Fruit fly (Drosophila melanogaster) whole organism, prepupa: Measurements from ENCODE around the gene CG44005.

Source experiments
- Blimp-1 ChIP-seq: fragments of 200-800 bp; sonication (Bioruptor generic); optimal IDR thresholded peaks from 3 replicates; lab custom pipeline; 2017; ENCODE audit warnings: missing biosample characterization, missing genetic modification characterization, mild to moderate bottlenecking, moderate library complexity, missing genetic modification reagents
- CG10669 ChIP-seq: fragments of 200-800 bp; sonication (Bioruptor generic); optimal IDR thresholded peaks from 3 replicates; lab custom pipeline; 2018; ENCODE audit warnings: missing biosample characterization, mild to moderate bottlenecking, missing genetic modification characterization, moderate library complexity
- CG11902 ChIP-seq: fragments of 200-800 bp; sonication (Bioruptor generic); optimal IDR thresholded peaks from 3 replicates; lab custom pipeline; 2016; ENCODE audit warnings: missing biosample characterization, missing genetic modification characterization
- CG15336 ChIP-seq: fragments of 200-800 bp; sonication (Bioruptor generic); IDR thresholded peaks from 2 replicates; pipeline ENCODE4 v1.3.6; 2022; ENCODE audit warnings: missing biosample characterization, missing genetic modification characterization
- CG16779 ChIP-seq: fragments of 200-800 bp; sonication (Bioruptor generic); optimal IDR thresholded peaks from 3 replicates; lab custom pipeline; 2017; ENCODE audit warnings: missing biosample characterization, mild to moderate bottlenecking, missing genetic modification characterization
- CG3032 ChIP-seq: fragments of 200-800 bp; optimal IDR thresholded peaks from 2 replicates; lab custom pipeline; 2019; ENCODE audit warnings: missing biosample characterization, mild to moderate bottlenecking, missing genetic modification characterization, moderate library complexity
- CG34406 ChIP-seq: fragments of 200-800 bp; sonication (Bioruptor generic); optimal IDR thresholded peaks from 3 replicates; lab custom pipeline; 2016; ENCODE audit warnings: missing biosample characterization, missing genetic modification characterization
- CG3919 ChIP-seq: fragments of 200-800 bp; sonication (Bioruptor generic); optimal IDR thresholded peaks from 3 replicates; lab custom pipeline; 2016; ENCODE audit warnings: missing biosample characterization, missing genetic modification characterization
- CG4318 ChIP-seq: fragments of 200-800 bp; sonication (Bioruptor generic); optimal IDR thresholded peaks from 3 replicates; lab custom pipeline; 2017; ENCODE audit warnings: missing biosample characterization, mild to moderate bottlenecking, missing genetic modification characterization
- CG6163 ChIP-seq: fragments of 200-800 bp; sonication (Bioruptor generic); IDR thresholded peaks from 3 replicates; pipeline ENCODE4 v1.3.6; 2022; ENCODE audit warnings: missing biosample characterization, missing genetic modification characterization
- CG6792 ChIP-seq: fragments of 200-800 bp; sonication (Bioruptor generic); optimal IDR thresholded peaks from 3 replicates; lab custom pipeline; 2016; ENCODE audit warnings: missing biosample characterization, missing genetic modification characterization
- CG6808 ChIP-seq: fragments of 200-800 bp; sonication (Bioruptor generic); optimal IDR thresholded peaks from 3 replicates; lab custom pipeline; 2017; ENCODE audit warnings: missing biosample characterization, missing genetic modification characterization, mild to moderate bottlenecking, moderate library complexity, missing genetic modification reagents
- CG6854 ChIP-seq: fragments of 200-800 bp; sonication (Bioruptor generic); optimal IDR thresholded peaks from 2 replicates; lab custom pipeline; 2017; ENCODE audit warnings: missing biosample characterization, mild to moderate bottlenecking, missing genetic modification characterization
- Eip75B ChIP-seq: fragments of 200-800 bp; sonication (Bioruptor generic); optimal IDR thresholded peaks from 3 replicates; lab custom pipeline; 2016; ENCODE audit warnings: missing biosample characterization, missing genetic modification characterization
- Eip78C ChIP-seq: fragments of 200-800 bp; sonication (Bioruptor generic); peaks from one replicate; lab custom pipeline; 2016; ENCODE audit warnings: missing biosample characterization, missing genetic modification characterization
- Eip93F ChIP-seq: fragments of 200-800 bp; sonication (Bioruptor generic); optimal IDR thresholded peaks from 2 replicates; lab custom pipeline; 2016; ENCODE audit warnings: missing biosample characterization, mild to moderate bottlenecking, missing genetic modification characterization
- Ets96B ChIP-seq: fragments of 200-800 bp; optimal IDR thresholded peaks from 2 replicates; lab custom pipeline; 2019; ENCODE audit warnings: missing biosample characterization, mild to moderate bottlenecking, missing genetic modification characterization, moderate library complexity
- Gug ChIP-seq: fragments of 200-800 bp; sonication (Bioruptor generic); IDR thresholded peaks from 2 replicates; pipeline ENCODE4 v1.3.6; 2022; ENCODE audit warnings: missing biosample characterization, missing genetic modification characterization
- Hr38 ChIP-seq: sonication (Bioruptor generic); optimal IDR thresholded peaks from 2 replicates; lab custom pipeline; 2016; ENCODE audit warnings: missing biosample characterization, missing genetic modification characterization
- Hr39 ChIP-seq: fragments of 200-800 bp; sonication (Bioruptor generic); optimal IDR thresholded peaks from 2 replicates; lab custom pipeline; 2016; ENCODE audit warnings: missing biosample characterization, missing genetic modification characterization
- Hr4 ChIP-seq: fragments of 200-800 bp; sonication (Bioruptor generic); optimal IDR thresholded peaks from 3 replicates; lab custom pipeline; 2016; ENCODE audit warnings: missing biosample characterization, missing genetic modification characterization
- Lpt ChIP-seq: fragments of 200-800 bp; sonication (Bioruptor generic); optimal IDR thresholded peaks from 3 replicates; lab custom pipeline; 2016; ENCODE audit warnings: missing biosample characterization, missing genetic modification characterization
- Met ChIP-seq: fragments of 200-800 bp; sonication (Bioruptor generic); optimal IDR thresholded peaks from 3 replicates; lab custom pipeline; 2016; ENCODE audit warnings: missing biosample characterization, missing genetic modification characterization
- OdsH ChIP-seq: fragments of 200-800 bp; sonication (Bioruptor generic); optimal IDR thresholded peaks from 3 replicates; lab custom pipeline; 2016; ENCODE audit warnings: missing biosample characterization, missing genetic modification characterization
- Sox14 ChIP-seq: fragments of 200-800 bp; sonication (Bioruptor generic); optimal IDR thresholded peaks from 3 replicates; lab custom pipeline; 2016; ENCODE audit warnings: missing biosample characterization, missing genetic modification characterization
- Sox15 ChIP-seq: fragments of 200-800 bp; sonication (Bioruptor generic); optimal IDR thresholded peaks from 3 replicates; lab custom pipeline; 2016; ENCODE audit warnings: missing biosample characterization, missing genetic modification characterization
- achi ChIP-seq: fragments of 200-800 bp; sonication (Bioruptor generic); optimal IDR thresholded peaks from 3 replicates; lab custom pipeline; 2016; ENCODE audit warnings: missing biosample characterization, missing genetic modification characterization
- acj6 ChIP-seq: fragments of 200-800 bp; sonication (Bioruptor generic); optimal IDR thresholded peaks from 3 replicates; lab custom pipeline; 2016; ENCODE audit warnings: missing biosample characterization, missing genetic modification characterization
- cyc ChIP-seq: fragments of 200-800 bp; sonication (Bioruptor generic); optimal IDR thresholded peaks from 3 replicates; lab custom pipeline; 2016; ENCODE audit warnings: missing biosample characterization, missing genetic modification characterization
- dac ChIP-seq: fragments of 200-800 bp; sonication (Bioruptor generic); optimal IDR thresholded peaks from 2 replicates; lab custom pipeline; 2017; ENCODE audit warnings: missing biosample characterization, mild to moderate bottlenecking, missing genetic modification characterization
- dsx ChIP-seq: fragments of 200-800 bp; optimal IDR thresholded peaks from 3 replicates; lab custom pipeline; 2019; ENCODE audit warnings: missing biosample characterization, mild to moderate bottlenecking, missing genetic modification characterization, moderate library complexity; ENCODE audit not compliant: poor library complexity, severe bottlenecking
- eg ChIP-seq: fragments of 200-800 bp; sonication (Bioruptor generic); IDR thresholded peaks from 3 replicates; pipeline ENCODE4 v1.3.6; 2022; ENCODE audit warnings: missing biosample characterization, missing genetic modification characterization
- fkh ChIP-seq: fragments of 200-800 bp; sonication (Bioruptor generic); optimal IDR thresholded peaks from 3 replicates; lab custom pipeline; 2017; ENCODE audit warnings: missing biosample characterization, mild to moderate bottlenecking, missing genetic modification characterization, moderate library complexity
- net ChIP-seq: fragments of 200-800 bp; sonication (Bioruptor generic); optimal IDR thresholded peaks from 3 replicates; lab custom pipeline; 2016; ENCODE audit warnings: missing biosample characterization, missing genetic modification characterization
- salr ChIP-seq, 2 experiments: fragments of 200-800 bp; sonication (Bioruptor generic); optimal IDR thresholded peaks; 3 replicates each; lab custom pipeline; 2016 to 2018; ENCODE audit warnings: missing biosample characterization in 2 of 2, missing genetic modification characterization in 2 of 2, mild to moderate bottlenecking in 1 of 2
- svp ChIP-seq: fragments of 200-800 bp; sonication (Bioruptor generic); peaks from one replicate; lab custom pipeline; 2016; ENCODE audit warnings: missing biosample characterization, missing genetic modification characterization
- topi ChIP-seq: fragments of 200-800 bp; sonication (Bioruptor generic); optimal IDR thresholded peaks from 3 replicates; lab custom pipeline; 2016; ENCODE audit warnings: missing biosample characterization, missing genetic modification characterization
- vri ChIP-seq: fragments of 200-800 bp; sonication (Bioruptor generic); optimal IDR thresholded peaks from 3 replicates; lab custom pipeline; 2016; ENCODE audit warnings: missing biosample characterization, mild to moderate bottlenecking, missing genetic modification characterization

Gene CG44005

DNA sequence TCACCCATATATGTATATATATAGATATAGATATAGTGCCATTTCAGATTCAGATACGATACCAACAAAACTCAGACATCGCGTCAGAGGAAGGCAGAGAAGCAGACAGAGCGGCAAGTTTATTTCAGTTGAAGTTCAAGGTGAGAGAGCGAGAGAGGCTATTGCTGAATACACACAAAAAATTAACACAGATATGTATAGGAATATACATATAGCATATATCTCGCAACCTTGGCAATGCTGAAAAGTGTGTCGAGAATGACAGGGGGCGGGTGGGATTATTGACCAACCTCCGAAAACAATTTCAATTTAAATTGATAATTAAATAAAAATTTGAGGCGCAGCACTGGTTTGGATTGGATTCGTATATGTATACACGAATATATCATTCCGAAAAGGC lies 14.9 kb downstream of the CG44005 start:
- TF ChIP-seq vri (GFP tag; lab: Kevin White, UChicago) (peak; percentile 54), fkh (peak; percentile 27), CG6808 (GFP tag; lab: Kevin White, UChicago) (no peak), dac (GFP tag; lab: Kevin White, UChicago) (no peak), Lpt (GFP tag; lab: Kevin White, UChicago) (no peak), cyc (GFP tag; lab: Kevin White, UChicago) (no peak)
- TF ChIP-seq, all 60 proteins: peak for 2

DNA sequence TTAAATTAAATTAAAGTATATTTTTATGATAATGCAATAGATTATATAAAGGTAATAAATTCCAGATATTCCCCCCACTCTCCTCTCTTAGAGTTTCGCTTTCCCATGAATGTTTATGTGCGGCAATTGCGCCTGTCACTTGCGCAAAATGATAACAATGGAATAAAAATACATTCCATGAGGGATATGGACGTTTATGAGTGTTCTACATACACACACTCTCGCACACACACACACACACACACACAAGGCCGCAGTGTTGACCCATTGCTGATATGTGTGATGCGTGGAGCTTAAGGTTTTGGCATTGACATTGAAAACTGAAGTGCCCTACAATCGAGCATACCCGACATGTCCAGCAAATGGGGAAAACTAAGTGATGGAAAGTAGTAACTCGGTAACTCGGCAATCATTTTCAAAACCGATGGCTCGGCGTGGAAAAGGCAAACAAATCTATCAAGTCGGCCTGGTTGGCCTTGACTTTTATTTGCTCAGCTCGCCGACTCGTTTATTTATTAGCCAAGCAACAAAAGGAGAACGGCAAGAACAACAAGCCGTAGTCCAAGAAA lies 25.2 kb downstream of the CG44005 start:
- TF ChIP-seq CG3919 (GFP tag; lab: Kevin White, UChicago): no peak
- no peak for TF ChIP-seq Hr4 (GFP tag; lab: Kevin White, UChicago)
- no peak for TF ChIP-seq topi (GFP tag; lab: Kevin White, UChicago)
- TF ChIP-seq CG10669 (GFP tag; lab: Kevin White, UChicago): peak; percentile 50
- TF ChIP-seq dsx: peak; percentile 8
- no peak for TF ChIP-seq Sox15 (GFP tag; lab: Kevin White, UChicago)
- TF ChIP-seq Sox14 (GFP tag; lab: Kevin White, UChicago): peak; percentile 6
- peak; percentile 43 for TF ChIP-seq Eip75B (GFP tag; lab: Kevin White, UChicago)
- no peak for TF ChIP-seq eg
- TF ChIP-seq Eip78C (GFP tag; lab: Kevin White, UChicago): peak; percentile 66
- TF ChIP-seq salr (GFP tag; optimal IDR thresholded peaks at IDR 0.05; lab: Kevin White, UChicago): no peak
- no peak for TF ChIP-seq CG11902
- peak; percentile 15 for TF ChIP-seq CG6808 (GFP tag; lab: Kevin White, UChicago)
- no peak for TF ChIP-seq net (GFP tag; lab: Kevin White, UChicago)
- no peak for TF ChIP-seq Blimp-1 (GFP tag; lab: Kevin White, UChicago)
- no peak for TF ChIP-seq acj6 (GFP tag; lab: Kevin White, UChicago)
- no peak for TF ChIP-seq CG16779 (tag; lab: Kevin White, UChicago)
- TF ChIP-seq CG6163 (GFP tag; lab: Robert Waterston, UW): no peak
- peak; percentile 42 for TF ChIP-seq fkh
- TF ChIP-seq CG3032 (tag; lab: Kevin White, UChicago): no peak
- no peak for TF ChIP-seq Met (GFP tag; lab: Kevin White, UChicago)
- TF ChIP-seq CG34406: no peak
- no peak for TF ChIP-seq dac (GFP tag; lab: Kevin White, UChicago)
- no peak for TF ChIP-seq CG4318 (GFP tag; lab: Kevin White, UChicago)
- peak; percentile 44 for TF ChIP-seq vri (GFP tag; lab: Kevin White, UChicago)
- TF ChIP-seq Eip93F (GFP tag; lab: Kevin White, UChicago): no peak
- no peak for TF ChIP-seq CG6854 (GFP tag; lab: Kevin White, UChicago)
- no peak for TF ChIP-seq Hr39 (GFP tag; lab: Kevin White, UChicago)
- no peak for TF ChIP-seq OdsH
- TF ChIP-seq CG6792 (GFP tag; lab: Kevin White, UChicago): no peak
- no peak for TF ChIP-seq CG15336 (GFP tag; lab: Robert Waterston, UW)
- peak; percentile 51 for TF ChIP-seq Ets96B (tag; lab: Kevin White, UChicago)
- no peak for TF ChIP-seq Hr38 (GFP tag; lab: Kevin White, UChicago)
- no peak for TF ChIP-seq achi (GFP tag; lab: Kevin White, UChicago)
- TF ChIP-seq svp (GFP tag; lab: Kevin White, UChicago): peak; percentile 91
- TF ChIP-seq Gug: no peak
